Fruit fly (Drosophila melanogaster) whole organism, wandering third instar larva: ENCODE data around the gene lilli.

Source experiments
- CG32264 ChIP-seq: fragments of 200-800 bp; sonication (Bioruptor generic); optimal IDR thresholded peaks from 2 replicates; lab custom pipeline; 2016; ENCODE audit warnings: missing biosample characterization, missing genetic modification characterization
- CG9705 ChIP-seq: fragments of 200-800 bp; sonication (Bioruptor generic); optimal IDR thresholded peaks from 2 replicates; lab custom pipeline; 2018; ENCODE audit warnings: missing biosample characterization, mild to moderate bottlenecking, missing genetic modification characterization
- Dfd ChIP-seq: fragments of >200 bp; optimal IDR thresholded peaks from 2 replicates; lab custom pipeline; 2017; ENCODE audit warnings: missing biosample characterization, missing genetic modification characterization
- Myc ChIP-seq: fragments of >200 bp; optimal IDR thresholded peaks from 2 replicates; lab custom pipeline; 2017
- OdsH ChIP-seq: fragments of 200-800 bp; sonication (Bioruptor generic); optimal IDR thresholded peaks from 2 replicates; lab custom pipeline; 2016; ENCODE audit warnings: missing biosample characterization, mild to moderate bottlenecking, missing genetic modification characterization
- usp ChIP-seq: fragments of >200 bp; optimal IDR thresholded peaks from 2 replicates; lab custom pipeline; 2017; ENCODE audit warnings: missing biosample characterization, missing genetic modification characterization

dm6 chr2L:2955659-2956058 lies 69.9 kb downstream of the lilli start:
- TF ChIP-seq Dfd (GFP tag; lab: Kevin White, UChicago) (no peak), Myc (lab: Kevin White, UChicago) (peak; percentile 57), CG32264 (GFP tag; lab: Kevin White, UChicago) (no peak), usp (no peak), CG9705 (GFP tag; lab: Kevin White, UChicago) (no peak), OdsH (GFP tag; lab: Kevin White, UChicago) (no peak)
